Fruit fly (Drosophila melanogaster) whole organism, pupa: Measurements from ENCODE around the gene Myo81F.

Source experiments
- CG13204 ChIP-seq: fragments of 200-800 bp; sonication (Bioruptor generic); optimal IDR thresholded peaks from 2 replicates; lab custom pipeline; 2018; ENCODE audit warnings: missing biosample characterization, mild to moderate bottlenecking, missing genetic modification characterization, moderate library complexity
- CG8301 ChIP-seq: fragments of 200-800 bp; sonication (Bioruptor generic); optimal IDR thresholded peaks from 2 replicates; lab custom pipeline; 2018; ENCODE audit warnings: missing biosample characterization, mild to moderate bottlenecking, missing genetic modification characterization
- EcR ChIP-seq: fragments of 200-800 bp; sonication (Bioruptor generic); optimal IDR thresholded peaks from 3 replicates; lab custom pipeline; 2019; ENCODE audit warnings: missing biosample characterization, missing genetic modification characterization, mild to moderate bottlenecking, moderate library complexity, missing genetic modification reagents
- Pif1B ChIP-seq: fragments of 200-800 bp; sonication (Bioruptor generic); optimal IDR thresholded peaks from 3 replicates; lab custom pipeline; 2016; ENCODE audit warnings: missing biosample characterization, missing genetic modification characterization
- rn ChIP-seq: fragments of 200-800 bp; sonication (Bioruptor generic); IDR thresholded peaks from 2 replicates; pipeline ENCODE4 v1.3.6; 2022; ENCODE audit warnings: missing biosample characterization, missing genetic modification characterization

- TF ChIP-seq CG13204 (GFP tag; lab: Kevin White, UChicago), result no peak
- TF ChIP-seq Pif1B (GFP tag; lab: Kevin White, UChicago), result no peak
- no peak for TF ChIP-seq CG8301 (tag; lab: Kevin White, UChicago)
- no peak for TF ChIP-seq rn (GFP tag; lab: Robert Waterston, UW)
- TF ChIP-seq EcR (GFP tag; lab: Kevin White, UChicago), result no peak
These were observed 1602.9 kb downstream of the Myo81F start for dm6 chr3R:2169792-2170191.
